Fruit fly (Drosophila melanogaster) whole organism, embryonic: ENCODE measurements around the gene Srg3.

Experiments used
- Abd-B ChIP-seq: fragments of 200-800 bp; sonication (Bioruptor generic); optimal IDR thresholded peaks from 2 replicates; lab custom pipeline; 2018; ENCODE audit warnings: missing biosample characterization, mild to moderate bottlenecking, missing genetic modification characterization, moderate library complexity
- Aef1 ChIP-seq: fragments of 200-800 bp; sonication (Bioruptor generic); IDR thresholded peaks from 3 replicates; pipeline ENCODE4 v1.3.6; 2022; ENCODE audit warnings: missing biosample characterization, missing genetic modification characterization
- Blimp-1 ChIP-seq: fragments of 200-800 bp; sonication (Bioruptor generic); optimal IDR thresholded peaks from 3 replicates; lab custom pipeline; 2018; ENCODE audit warnings: missing biosample characterization, missing genetic modification characterization, mild to moderate bottlenecking, moderate library complexity, missing genetic modification reagents
- CG10321 ChIP-seq: fragments of 200-800 bp; sonication (Bioruptor generic); IDR thresholded peaks from 2 replicates; pipeline ENCODE4 v1.3.6; 2022; ENCODE audit warnings: missing biosample characterization, missing genetic modification characterization
- CG10565 ChIP-seq: fragments of 200-800 bp; sonication (Bioruptor generic); optimal IDR thresholded peaks from 3 replicates; lab custom pipeline; 2016; ENCODE audit warnings: missing biosample characterization, mild to moderate bottlenecking, missing genetic modification characterization
- CG11093 ChIP-seq: fragments of 200-800 bp; sonication (Bioruptor generic); IDR thresholded peaks from 3 replicates; pipeline ENCODE4 v1.3.6; 2022; ENCODE audit warnings: missing biosample characterization, missing genetic modification characterization
- CG12769 ChIP-seq: fragments of 200-800 bp; sonication (Bioruptor generic); optimal IDR thresholded peaks from 2 replicates; lab custom pipeline; 2019; ENCODE audit warnings: missing biosample characterization, mild to moderate bottlenecking, missing genetic modification characterization, moderate library complexity
- CG15073 ChIP-seq: fragments of 200-800 bp; sonication (Bioruptor generic); optimal IDR thresholded peaks from 2 replicates; lab custom pipeline; 2016; ENCODE audit warnings: missing biosample characterization, missing genetic modification characterization
- CG15696 ChIP-seq: fragments of 200-800 bp; sonication (Bioruptor generic); optimal IDR thresholded peaks from 2 replicates; lab custom pipeline; 2019; ENCODE audit warnings: missing biosample characterization, mild to moderate bottlenecking, missing genetic modification characterization, moderate library complexity
- CG17829 ChIP-seq: fragments of 200-800 bp; optimal IDR thresholded peaks from 2 replicates; lab custom pipeline; 2019; ENCODE audit warnings: missing biosample characterization, mild to moderate bottlenecking, missing genetic modification characterization, moderate library complexity
- CG1832 ChIP-seq: fragments of 200-800 bp; sonication (Bioruptor generic); optimal IDR thresholded peaks from 2 replicates; lab custom pipeline; 2017; ENCODE audit warnings: missing biosample characterization, mild to moderate bottlenecking, missing genetic modification characterization, inconsistent platforms
- CG18619 ChIP-seq: fragments of 200-800 bp; sonication (Bioruptor generic); optimal IDR thresholded peaks from 3 replicates; lab custom pipeline; 2017; ENCODE audit warnings: missing biosample characterization, mild to moderate bottlenecking, missing genetic modification characterization
- CG2712 ChIP-seq: fragments of 200-800 bp; optimal IDR thresholded peaks from 3 replicates; lab custom pipeline; 2019; ENCODE audit warnings: missing biosample characterization, mild to moderate bottlenecking, missing genetic modification characterization, moderate library complexity
- CG2889 ChIP-seq: fragments of 200-800 bp; sonication (Bioruptor generic); IDR thresholded peaks from 3 replicates; pipeline ENCODE4 v1.3.6; 2022; ENCODE audit warnings: missing biosample characterization, missing genetic modification characterization
- CG30403 ChIP-seq: fragments of 200-800 bp; sonication (Bioruptor generic); optimal IDR thresholded peaks from 3 replicates; lab custom pipeline; 2016; ENCODE audit warnings: missing biosample characterization, missing genetic modification characterization
- CG32767 ChIP-seq: fragments of 200-800 bp; sonication (Bioruptor generic); IDR thresholded peaks from 2 replicates; pipeline ENCODE4 v1.3.6; 2022; ENCODE audit warnings: missing biosample characterization, missing genetic modification characterization
- CG3281 ChIP-seq: fragments of 200-800 bp; sonication (Bioruptor generic); optimal IDR thresholded peaks from 3 replicates; lab custom pipeline; 2017; ENCODE audit warnings: missing biosample characterization, mild to moderate bottlenecking, missing genetic modification characterization
- CG33213 ChIP-seq: fragments of 200-800 bp; sonication (Bioruptor generic); optimal IDR thresholded peaks from 3 replicates; lab custom pipeline; 2016; ENCODE audit warnings: missing biosample characterization, missing genetic modification characterization
- CG34376 ChIP-seq: fragments of 200-800 bp; sonication (Bioruptor generic); optimal IDR thresholded peaks from 2 replicates; lab custom pipeline; 2018; ENCODE audit warnings: missing biosample characterization, mild to moderate bottlenecking, missing genetic modification characterization
- CG7372 ChIP-seq: fragments of 200-800 bp; sonication (Bioruptor generic); IDR thresholded peaks from 2 replicates; pipeline ENCODE4 v1.3.6; 2022; ENCODE audit warnings: missing biosample characterization, missing genetic modification characterization
- Dad ChIP-seq: fragments of 200-800 bp; sonication (Bioruptor generic); optimal IDR thresholded peaks from 3 replicates; lab custom pipeline; 2016; ENCODE audit warnings: missing biosample characterization, missing genetic modification characterization
- Dbx ChIP-seq: fragments of 200-800 bp; sonication (Bioruptor generic); IDR thresholded peaks from 3 replicates; pipeline ENCODE4 v1.3.6; 2022; ENCODE audit warnings: missing biosample characterization, missing genetic modification characterization
- Deaf1 ChIP-seq: fragments of 200-800 bp; optimal IDR thresholded peaks from 3 replicates; lab custom pipeline; 2019; ENCODE audit warnings: missing biosample characterization, mild to moderate bottlenecking, missing genetic modification characterization, moderate library complexity
- Dek ChIP-seq: fragments of 200-800 bp; sonication (Bioruptor generic); optimal IDR thresholded peaks from 3 replicates; lab custom pipeline; 2019; ENCODE audit warnings: missing biosample characterization, mild to moderate bottlenecking, missing genetic modification characterization, moderate library complexity
- GATAe ChIP-seq: fragments of 200-800 bp; sonication (Bioruptor generic); conservative IDR thresholded peaks from 2 replicates; pipeline ENCODE4 v1.3.6; 2022; ENCODE audit warnings: missing biosample characterization, missing genetic modification characterization
- HmgZ ChIP-seq: fragments of 200-800 bp; sonication (Bioruptor generic); optimal IDR thresholded peaks from 2 replicates; lab custom pipeline; 2018; ENCODE audit warnings: missing biosample characterization, mild to moderate bottlenecking, missing genetic modification characterization
- Mad ChIP-seq: fragments of 200-800 bp; sonication (Bioruptor generic); optimal IDR thresholded peaks from 2 replicates; lab custom pipeline; 2016; ENCODE audit warnings: missing biosample characterization, missing genetic modification characterization
- NC2α ChIP-seq: fragments of 200-800 bp; sonication (Bioruptor generic); optimal IDR thresholded peaks from 2 replicates; lab custom pipeline; 2016; ENCODE audit warnings: missing biosample characterization, missing genetic modification characterization
- Usf ChIP-seq: fragments of 200-800 bp; sonication (Bioruptor generic); optimal IDR thresholded peaks from 2 replicates; lab custom pipeline; 2017; ENCODE audit warnings: missing genotype, missing biosample characterization, missing genetic modification characterization
- Xbp1 ChIP-seq: fragments of 200-800 bp; sonication (Bioruptor generic); optimal IDR thresholded peaks from 3 replicates; lab custom pipeline; 2016; ENCODE audit warnings: missing biosample characterization, mild to moderate bottlenecking, missing genetic modification characterization
- aop ChIP-seq: fragments of 200-800 bp; sonication (Bioruptor generic); IDR thresholded peaks from 2 replicates; pipeline ENCODE4 v1.3.6; 2022; ENCODE audit warnings: missing biosample characterization, missing genetic modification characterization
- bbx ChIP-seq: fragments of 200-800 bp; sonication (Bioruptor generic); IDR thresholded peaks from 2 replicates; pipeline ENCODE4 v1.3.6; 2022; ENCODE audit warnings: missing biosample characterization, missing genetic modification characterization; ENCODE audit not compliant: partially characterized antibody
- bcd ChIP-seq: fragments of 200-800 bp; sonication (Bioruptor generic); optimal IDR thresholded peaks from 2 replicates; lab custom pipeline; 2017; ENCODE audit warnings: missing biosample characterization, mild to moderate bottlenecking, missing genetic modification characterization
- bowl ChIP-seq: fragments of 200-800 bp; sonication (Bioruptor generic); IDR thresholded peaks from 2 replicates; pipeline ENCODE4 v1.3.6; 2022; ENCODE audit warnings: missing biosample characterization, missing genetic modification characterization
- dan ChIP-seq: fragments of 200-800 bp; sonication (Bioruptor generic); IDR thresholded peaks from 2 replicates; pipeline ENCODE4 v1.3.6; 2022; ENCODE audit warnings: missing biosample characterization, missing genetic modification characterization
- ems ChIP-seq: fragments of 200-800 bp; sonication (Bioruptor generic); optimal IDR thresholded peaks from 3 replicates; lab custom pipeline; 2016; ENCODE audit warnings: missing biosample characterization, missing genetic modification characterization
- en ChIP-seq: fragments of 200-800 bp; sonication (Bioruptor generic); optimal IDR thresholded peaks from 2 replicates; lab custom pipeline; 2016; ENCODE audit warnings: missing biosample characterization, missing genetic modification characterization
- esg ChIP-seq: fragments of 200-800 bp; sonication (Bioruptor generic); conservative IDR thresholded peaks from 2 replicates; pipeline ENCODE4 v1.3.6; 2022; ENCODE audit warnings: missing biosample characterization, missing genetic modification characterization
- fd3F ChIP-seq: fragments of 200-800 bp; sonication (Bioruptor generic); optimal IDR thresholded peaks from 2 replicates; lab custom pipeline; 2018; ENCODE audit warnings: missing biosample characterization, mild to moderate bottlenecking, missing genetic modification characterization, moderate library complexity
- fd64A ChIP-seq: fragments of 200-800 bp; sonication (Bioruptor generic); optimal IDR thresholded peaks from 3 replicates; lab custom pipeline; 2018; ENCODE audit warnings: missing biosample characterization, mild to moderate bottlenecking, missing genetic modification characterization
- gsb ChIP-seq: fragments of 200-800 bp; sonication (Bioruptor generic); IDR thresholded peaks from 2 replicates; pipeline ENCODE4 v1.3.6; 2022; ENCODE audit warnings: missing biosample characterization, missing genetic modification characterization
- ham ChIP-seq: fragments of 200-800 bp; sonication (Bioruptor generic); IDR thresholded peaks from 2 replicates; pipeline ENCODE4 v1.3.6; 2022; ENCODE audit warnings: missing biosample characterization, missing genetic modification characterization
- jigr1 ChIP-seq: fragments of 200-800 bp; sonication (Bioruptor generic); IDR thresholded peaks from 3 replicates; pipeline ENCODE4 v1.3.6; 2022; ENCODE audit warnings: missing biosample characterization, missing genetic modification characterization
- ken ChIP-seq: fragments of 200-800 bp; sonication (Bioruptor generic); IDR thresholded peaks from 3 replicates; pipeline ENCODE4 v1.3.6; 2022; ENCODE audit warnings: missing biosample characterization, missing genetic modification characterization
- mld ChIP-seq: fragments of 200-800 bp; sonication (Bioruptor generic); IDR thresholded peaks from 3 replicates; pipeline ENCODE4 v1.3.6; 2022; ENCODE audit warnings: missing biosample characterization, missing genetic modification characterization; ENCODE audit not compliant: partially characterized antibody
- nerfin-2 ChIP-seq: fragments of 200-800 bp; sonication (Bioruptor generic); IDR thresholded peaks from 2 replicates; pipeline ENCODE4 v1.3.6; 2022; ENCODE audit warnings: missing biosample characterization, missing genetic modification characterization; ENCODE audit not compliant: partially characterized antibody
- pita ChIP-seq: fragments of 200-800 bp; sonication (Bioruptor generic); optimal IDR thresholded peaks from 2 replicates; lab custom pipeline; 2017; ENCODE audit warnings: missing biosample characterization, mild to moderate bottlenecking, missing genetic modification characterization
- psq ChIP-seq: fragments of 200-800 bp; sonication (Bioruptor generic); optimal IDR thresholded peaks from 2 replicates; lab custom pipeline; 2017; ENCODE audit warnings: missing biosample characterization, missing genetic modification characterization
- rib ChIP-seq: fragments of 200-800 bp; sonication (Bioruptor generic); IDR thresholded peaks from 2 replicates; pipeline ENCODE4 v1.3.6; 2022; ENCODE audit warnings: missing biosample characterization, missing genetic modification characterization
- tgo ChIP-seq: fragments of 200-800 bp; sonication (Bioruptor generic); IDR thresholded peaks from 3 replicates; pipeline ENCODE4 v1.3.6; 2022; ENCODE audit warnings: missing biosample characterization, missing genetic modification characterization
- tio ChIP-seq: fragments of 200-800 bp; sonication (Bioruptor generic); optimal IDR thresholded peaks from 2 replicates; lab custom pipeline; 2017; ENCODE audit warnings: missing biosample characterization, missing genetic modification characterization, inconsistent platforms
- yki ChIP-seq: fragments of >200 bp; optimal IDR thresholded peaks from 3 replicates; lab custom pipeline; 2018

The Srg3 gene

dm6 chr3L:9457619-9458092 is 14.6 kb downstream of the Srg3 start, which contains the start of gene CG3437 (continued):
- TF ChIP-seq rib (GFP tag; lab: Robert Waterston, UW) (peak; percentile 99), fd3F (GFP tag; lab: Kevin White, UChicago) (peak; percentile 98), CG18619 (GFP tag; lab: Kevin White, UChicago) (peak; percentile 98), aop (GFP tag; lab: Robert Waterston, UW) (peak; percentile 96), CG2712 (tag; lab: Kevin White, UChicago) (peak; percentile 96), CG2889 (peak; percentile 98), CG15696 (tag; lab: Kevin White, UChicago) (peak; percentile 98), Dek (peak; percentile 98), ken (GFP tag; lab: Robert Waterston, UW) (peak; percentile 99), Xbp1 (GFP tag; lab: Kevin White, UChicago) (peak; percentile 99), CG17829 (tag; lab: Kevin White, UChicago) (peak; percentile 96), Usf (peak; percentile 99), GATAe (GFP tag; lab: Robert Waterston, UW) (peak; percentile 98), CG34376 (GFP tag; lab: Kevin White, UChicago) (peak; percentile 99), CG7372 (peak; percentile 99), nerfin-2 (no peak), dan (GFP tag; lab: Robert Waterston, UW) (peak; percentile 98), Mad (GFP tag; lab: Kevin White, UChicago) (peak; percentile 98), bcd (GFP tag; lab: Kevin White, UChicago) (peak; percentile 99), ham (GFP tag; lab: Robert Waterston, UW) (peak; percentile 97), jigr1 (GFP tag; lab: Robert Waterston, UW) (peak; percentile 98), CG30403 (peak; percentile 99), CG1832 (GFP tag; lab: Kevin White, UChicago) (no peak), CG10321 (GFP tag; lab: Robert Waterston, UW) (peak; percentile 87), bbx (GFP tag; lab: Robert Waterston, UW) (0 out of 2 replicates have a peak, but pooled peaks have one; percentile 44), Blimp-1 (GFP tag; lab: Kevin White, UChicago) (peak; percentile 97), Deaf1 (tag; lab: Kevin White, UChicago) (peak; percentile 73), Aef1 (GFP tag; lab: Robert Waterston, UW) (peak; percentile 99), CG33213 (GFP tag; lab: Kevin White, UChicago) (peak; percentile 98), fd64A (GFP tag; lab: Kevin White, UChicago) (peak; percentile 98), en (peak; percentile 98), CG12769 (tag; lab: Kevin White, UChicago) (peak; percentile 99), HmgZ (peak; percentile 99), tio (GFP tag; lab: Kevin White, UChicago) (peak; percentile 98), bowl (GFP tag; lab: Robert Waterston, UW) (peak; percentile 98), NC2α (GFP tag; lab: Kevin White, UChicago) (peak; percentile 97), Abd-B (GFP tag; lab: Kevin White, UChicago) (peak; percentile 99), psq (GFP tag; lab: Kevin White, UChicago) (peak; percentile 90), CG32767 (peak; percentile 98), CG15073 (GFP tag; lab: Kevin White, UChicago) (peak; percentile 89), pita (GFP tag; lab: Kevin White, UChicago) (no peak), CG11093 (GFP tag; lab: Robert Waterston, UW) (peak; percentile 99), yki (no peak), CG10565 (GFP tag; lab: Kevin White, UChicago) (peak; percentile 92), gsb (GFP tag; lab: Robert Waterston, UW) (peak; percentile 99), CG3281 (peak; percentile 99), Dbx (GFP tag; lab: Robert Waterston, UW) (peak; percentile 99), mld (GFP tag; lab: Robert Waterston, UW) (no peak), Dad (GFP tag; lab: Kevin White, UChicago) (peak; percentile 99), esg (peak; percentile 99), tgo (peak; percentile 99), ems (GFP tag; lab: Kevin White, UChicago) (peak; percentile 99)
